Worm (Caenorhabditis elegans) whole organism, L4/young adult: ENCODE measurements around the gene tbc-6.

Experiments used
- W03F9.2 ChIP-seq: fragments of 150-350 bp; optimal IDR thresholded peaks from 2 replicates; lab custom pipeline; 2014; ENCODE audit warnings: missing biosample characterization, missing genetic modification characterization
- dao-5 ChIP-seq: sonication (generic microtip); optimal IDR thresholded peaks from 2 replicates; lab custom pipeline; 2016; ENCODE audit warnings: missing genotype, missing genetic modification characterization, moderate library complexity, missing compliant biosample characterization
- him-1 ChIP-seq: sonication (generic microtip); optimal IDR thresholded peaks from 2 replicates; lab custom pipeline; 2016; ENCODE audit warnings: missing genotype, missing genetic modification reagents, missing genetic modification characterization, missing compliant biosample characterization

DNA sequence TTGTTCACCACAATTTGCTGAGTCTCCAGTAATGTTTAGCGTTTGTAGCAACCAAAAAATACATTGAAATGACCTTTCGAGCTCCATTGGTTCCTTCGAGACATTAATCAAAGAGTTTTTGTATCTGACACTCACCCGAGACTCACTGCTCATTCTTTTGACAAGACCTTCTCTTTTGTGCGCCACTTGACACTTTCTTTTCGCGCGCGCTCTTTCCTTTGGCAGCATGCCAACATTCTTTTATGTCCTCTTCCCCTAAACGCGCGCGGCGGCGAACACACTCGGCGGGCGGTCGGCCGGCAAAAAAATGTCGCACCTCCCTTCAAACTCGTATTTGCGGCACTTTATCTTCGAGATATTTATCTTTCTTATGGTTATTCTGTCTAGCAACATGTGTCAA, 4.2 kb upstream of the tbc-6 start:
- TF ChIP-seq W03F9.2 (tag; lab: Kevin White, UChicago): no peak
- no peak for TF ChIP-seq dao-5 (tag; lab: Kevin White, UChicago)
- no peak for TF ChIP-seq him-1 (tag; lab: Kevin White, UChicago)
